Fruit fly (Drosophila melanogaster): Measurements from ENCODE around the gene JhI-21.

- no peak for TF ChIP-seq psq (optimal IDR thresholded peaks at IDR 0.05)
- no peak for TF ChIP-seq usp (GFP tag; optimal IDR thresholded peaks at IDR 0.05)
- no peak for TF ChIP-seq pan (optimal IDR thresholded peaks at IDR 0.05)
- no peak for TF ChIP-seq CG8478 (optimal IDR thresholded peaks at IDR 0.05)
- no peak for TF ChIP-seq Dll (optimal IDR thresholded peaks at IDR 0.05)
- no peak for TF ChIP-seq EcR (GFP tag; optimal IDR thresholded peaks at IDR 0.05)
These were observed 27.0 kb downstream of the JhI-21 start for dm6 chr2L:12028808-12029207.
